Fruit fly (Drosophila melanogaster) whole organism, embryonic: Measurements from ENCODE around the gene CG32344.

Source experiments
- Atf-2 ChIP-seq: fragments of 200-800 bp; sonication (Bioruptor generic); optimal IDR thresholded peaks from 2 replicates; lab custom pipeline; 2016; ENCODE audit warnings: missing biosample characterization, missing genetic modification characterization
- Blimp-1 ChIP-seq: fragments of 200-800 bp; sonication (Bioruptor generic); optimal IDR thresholded peaks from 3 replicates; lab custom pipeline; 2018; ENCODE audit warnings: missing biosample characterization, missing genetic modification characterization, mild to moderate bottlenecking, moderate library complexity, missing genetic modification reagents
- BtbVII ChIP-seq: fragments of 200-800 bp; sonication (Bioruptor generic); optimal IDR thresholded peaks from 3 replicates; lab custom pipeline; 2017; ENCODE audit warnings: missing biosample characterization, mild to moderate bottlenecking, missing genetic modification characterization
- C15 ChIP-seq: fragments of 200-800 bp; sonication (Bioruptor generic); IDR thresholded peaks from 3 replicates; pipeline ENCODE4 v1.3.6; 2022; ENCODE audit warnings: missing biosample characterization, missing genetic modification characterization
- CG12744 ChIP-seq: fragments of 200-800 bp; sonication (Bioruptor generic); optimal IDR thresholded peaks from 2 replicates; lab custom pipeline; 2016; ENCODE audit warnings: missing biosample characterization, missing genetic modification characterization
- CG16815 ChIP-seq: fragments of 200-800 bp; sonication (Bioruptor generic); optimal IDR thresholded peaks from 3 replicates; lab custom pipeline; 2017; ENCODE audit warnings: missing biosample characterization, mild to moderate bottlenecking, missing genetic modification characterization
- CG17359 ChIP-seq: fragments of 200-800 bp; sonication (Bioruptor generic); optimal IDR thresholded peaks from 3 replicates; lab custom pipeline; 2018; ENCODE audit warnings: missing biosample characterization, mild to moderate bottlenecking, missing genetic modification characterization, moderate library complexity
- CG17361 ChIP-seq: fragments of 200-800 bp; sonication (Bioruptor generic); IDR thresholded peaks from 3 replicates; pipeline ENCODE4 v1.3.6; 2022; ENCODE audit warnings: missing biosample characterization, missing genetic modification characterization
- CG1832 ChIP-seq: fragments of 200-800 bp; sonication (Bioruptor generic); optimal IDR thresholded peaks from 2 replicates; lab custom pipeline; 2017; ENCODE audit warnings: missing biosample characterization, mild to moderate bottlenecking, missing genetic modification characterization, inconsistent platforms
- CG18764 ChIP-seq: fragments of 200-800 bp; sonication (Bioruptor generic); optimal IDR thresholded peaks from 3 replicates; lab custom pipeline; 2016; ENCODE audit warnings: missing biosample characterization, missing genetic modification characterization
- CG31365 ChIP-seq: fragments of 200-800 bp; sonication (Bioruptor generic); optimal IDR thresholded peaks from 2 replicates; lab custom pipeline; 2018; ENCODE audit warnings: missing biosample characterization, mild to moderate bottlenecking, missing genetic modification characterization
- CG4328 ChIP-seq: fragments of 200-800 bp; sonication (Bioruptor generic); optimal IDR thresholded peaks from 3 replicates; lab custom pipeline; 2017; ENCODE audit warnings: missing biosample characterization, missing genetic modification reagents, missing genetic modification characterization
- CG8765 ChIP-seq: fragments of 200-800 bp; sonication (Bioruptor generic); IDR thresholded peaks from 2 replicates; pipeline ENCODE4 v1.3.6; 2022; ENCODE audit warnings: missing biosample characterization, missing genetic modification characterization
- CG9727 ChIP-seq: fragments of 200-800 bp; sonication (Bioruptor generic); optimal IDR thresholded peaks from 3 replicates; lab custom pipeline; 2017; ENCODE audit warnings: missing biosample characterization, mild to moderate bottlenecking, missing genetic modification characterization
- CG9817 ChIP-seq: fragments of 200-800 bp; sonication (Bioruptor generic); optimal IDR thresholded peaks from 2 replicates; lab custom pipeline; 2018; ENCODE audit warnings: missing biosample characterization, mild to moderate bottlenecking, missing genetic modification characterization, moderate library complexity
- Camta ChIP-seq: fragments of 200-800 bp; sonication (Bioruptor generic); optimal IDR thresholded peaks from 2 replicates; lab custom pipeline; 2016; ENCODE audit warnings: missing biosample characterization, missing genetic modification characterization
- Eip74EF ChIP-seq, 2 experiments: fragments of 200-800 bp in 1 of 2; fragments of >200 bp in 1 of 2; sonication (Bioruptor generic) in 1 of 2; optimal IDR thresholded peaks; 2 replicates each; lab custom pipeline; 2017 to 2019; ENCODE audit warnings: missing biosample characterization in 2 of 2, missing genetic modification characterization in 2 of 2, mild to moderate bottlenecking in 1 of 2, moderate library complexity in 1 of 2
- Gsc ChIP-seq: fragments of 200-800 bp; sonication (Bioruptor generic); IDR thresholded peaks from 2 replicates; pipeline ENCODE4 v1.3.6; 2022; ENCODE audit warnings: missing biosample characterization, missing genetic modification characterization
- Lpt ChIP-seq: fragments of >200 bp; optimal IDR thresholded peaks from 2 replicates; lab custom pipeline; 2018; ENCODE audit warnings: missing biosample characterization, missing genetic modification characterization
- Max ChIP-seq: fragments of 200-800 bp; sonication (Bioruptor generic); optimal IDR thresholded peaks from 2 replicates; lab custom pipeline; 2016; ENCODE audit warnings: missing biosample characterization, mild to moderate bottlenecking, missing genetic modification characterization
- Med ChIP-seq: fragments of 200-800 bp; sonication (Bioruptor generic); peaks from one replicate; lab custom pipeline; 2016; ENCODE audit warnings: missing biosample characterization, missing genetic modification characterization, mild to moderate bottlenecking, inconsistent platforms, moderate library complexity
- NC2β ChIP-seq: fragments of 200-800 bp; sonication (Bioruptor generic); optimal IDR thresholded peaks from 2 replicates; lab custom pipeline; 2016; ENCODE audit warnings: missing biosample characterization, missing genetic modification characterization
- Oaz ChIP-seq: fragments of 200-800 bp; sonication (Bioruptor generic); IDR thresholded peaks from 2 replicates; pipeline ENCODE4 v1.3.6; 2022; ENCODE audit warnings: missing biosample characterization, missing genetic modification characterization
- Poxn ChIP-seq: fragments of 200-800 bp; sonication (Bioruptor generic); IDR thresholded peaks from 2 replicates; pipeline ENCODE4 v1.3.6; 2022; ENCODE audit warnings: missing biosample characterization, missing genetic modification characterization
- Sry-β ChIP-seq: fragments of 200-800 bp; sonication (Bioruptor generic); optimal IDR thresholded peaks from 2 replicates; lab custom pipeline; 2018; ENCODE audit warnings: missing biosample characterization, mild to moderate bottlenecking, missing genetic modification characterization, moderate library complexity
- az2 ChIP-seq: fragments of 200-800 bp; sonication (Bioruptor generic); optimal IDR thresholded peaks from 3 replicates; lab custom pipeline; 2016; ENCODE audit warnings: missing biosample characterization, missing genetic modification characterization
- bsh ChIP-seq, 2 experiments: fragments of 200-800 bp; sonication (Bioruptor generic); optimal IDR thresholded peaks; 2 replicates each; lab custom pipeline; 2017 to 2018; ENCODE audit warnings: mild to moderate bottlenecking in 2 of 2, missing biosample characterization in 2 of 2, missing genetic modification characterization in 2 of 2, moderate library complexity in 1 of 2
- cad ChIP-seq: fragments of >200 bp; optimal IDR thresholded peaks from 2 replicates; lab custom pipeline; 2017; ENCODE audit warnings: missing biosample characterization, missing genetic modification characterization
- crp ChIP-seq, 2 experiments: fragments of 200-800 bp; sonication (Bioruptor generic); optimal IDR thresholded peaks; 2 replicates in 1 of 2; 3 replicates in 1 of 2; lab custom pipeline; 2017; ENCODE audit warnings: missing biosample characterization in 2 of 2, missing genetic modification characterization in 2 of 2, mild to moderate bottlenecking in 1 of 2, moderate library complexity in 1 of 2
- ewg ChIP-seq: fragments of 200-800 bp; sonication (Bioruptor generic); optimal IDR thresholded peaks from 3 replicates; lab custom pipeline; 2017; ENCODE audit warnings: mild to moderate bottlenecking, missing biosample characterization, missing genetic modification reagents, missing genetic modification characterization
- grau ChIP-seq: fragments of 200-800 bp; optimal IDR thresholded peaks from 3 replicates; lab custom pipeline; 2019; ENCODE audit warnings: missing biosample characterization, mild to moderate bottlenecking, missing genetic modification characterization, moderate library complexity
- gsb ChIP-seq: fragments of 200-800 bp; sonication (Bioruptor generic); IDR thresholded peaks from 2 replicates; pipeline ENCODE4 v1.3.6; 2022; ENCODE audit warnings: missing biosample characterization, missing genetic modification characterization
- hbn ChIP-seq: fragments of 200-800 bp; sonication (Bioruptor generic); IDR thresholded peaks from 2 replicates; pipeline ENCODE4 v1.3.6; 2022; ENCODE audit warnings: missing biosample characterization, missing genetic modification characterization; ENCODE audit not compliant: partially characterized antibody
- kay ChIP-seq: fragments of 200-800 bp; sonication (Bioruptor generic); optimal IDR thresholded peaks from 2 replicates; lab custom pipeline; 2016; ENCODE audit warnings: missing biosample characterization, missing genetic modification characterization
- ken ChIP-seq: fragments of 200-800 bp; sonication (Bioruptor generic); IDR thresholded peaks from 3 replicates; pipeline ENCODE4 v1.3.6; 2022; ENCODE audit warnings: missing biosample characterization, missing genetic modification characterization
- kni ChIP-seq: fragments of 200-800 bp; sonication (Bioruptor generic); optimal IDR thresholded peaks from 3 replicates; lab custom pipeline; 2017; ENCODE audit warnings: mild to moderate bottlenecking, missing biosample characterization, missing genetic modification reagents, missing genetic modification characterization
- mld ChIP-seq: fragments of 200-800 bp; sonication (Bioruptor generic); IDR thresholded peaks from 3 replicates; pipeline ENCODE4 v1.3.6; 2022; ENCODE audit warnings: missing biosample characterization, missing genetic modification characterization; ENCODE audit not compliant: partially characterized antibody
- nerfin-2 ChIP-seq: fragments of 200-800 bp; sonication (Bioruptor generic); IDR thresholded peaks from 2 replicates; pipeline ENCODE4 v1.3.6; 2022; ENCODE audit warnings: missing biosample characterization, missing genetic modification characterization; ENCODE audit not compliant: partially characterized antibody
- prd ChIP-seq, 3 experiments: fragments of >200 bp in 2 of 3; fragments of 200-800 bp in 1 of 3; sonication (Bioruptor generic) in 1 of 3; optimal IDR thresholded peaks in 2 of 3; IDR thresholded peaks in 1 of 3; 2 replicates in 2 of 3; 3 replicates in 1 of 3; pipeline versions ENCODE4 v1.3.6 to Lab custom; 2017 to 2022; ENCODE audit warnings: missing biosample characterization in 1 of 3, missing genetic modification characterization in 1 of 3
- ranshi ChIP-seq: fragments of 200-800 bp; sonication (Bioruptor generic); IDR thresholded peaks from 2 replicates; pipeline ENCODE4 v1.3.6; 2022; ENCODE audit warnings: missing biosample characterization, missing genetic modification characterization
- scrt ChIP-seq: fragments of 200-800 bp; sonication (Bioruptor generic); optimal IDR thresholded peaks from 2 replicates; lab custom pipeline; 2018; ENCODE audit warnings: missing biosample characterization, mild to moderate bottlenecking, missing genetic modification characterization, moderate library complexity
- slp2 ChIP-seq: fragments of 200-800 bp; sonication (Bioruptor generic); optimal IDR thresholded peaks from 2 replicates; lab custom pipeline; 2016; ENCODE audit warnings: missing biosample characterization, missing genetic modification characterization
- sqz ChIP-seq: fragments of 200-800 bp; sonication (Bioruptor generic); optimal IDR thresholded peaks from 3 replicates; lab custom pipeline; 2018; ENCODE audit warnings: missing biosample characterization, mild to moderate bottlenecking, missing genetic modification characterization
- stc ChIP-seq: fragments of 200-800 bp; sonication (Bioruptor generic); IDR thresholded peaks from 2 replicates; pipeline ENCODE4 v1.3.6; 2022; ENCODE audit warnings: missing biosample characterization, missing genetic modification characterization
- tgo ChIP-seq: fragments of 200-800 bp; sonication (Bioruptor generic); IDR thresholded peaks from 3 replicates; pipeline ENCODE4 v1.3.6; 2022; ENCODE audit warnings: missing biosample characterization, missing genetic modification characterization
- vfl ChIP-seq: fragments of 200-800 bp; sonication (Bioruptor generic); optimal IDR thresholded peaks from 2 replicates; lab custom pipeline; 2016; ENCODE audit warnings: missing biosample characterization, missing genetic modification characterization
- vnd ChIP-seq: fragments of 200-800 bp; sonication (Bioruptor generic); IDR thresholded peaks from 3 replicates; pipeline ENCODE4 v1.3.6; 2022; ENCODE audit warnings: missing biosample characterization, missing genetic modification characterization; ENCODE audit not compliant: partially characterized antibody
- vvl ChIP-seq: fragments of 200-800 bp; sonication (Bioruptor generic); IDR thresholded peaks from 2 replicates; pipeline ENCODE4 v1.3.6; 2022; ENCODE audit warnings: missing biosample characterization, missing genetic modification characterization
- yki ChIP-seq: fragments of >200 bp; optimal IDR thresholded peaks from 3 replicates; lab custom pipeline; 2018
- zfh1 ChIP-seq: fragments of 200-800 bp; sonication (Bioruptor generic); IDR thresholded peaks from 3 replicates; pipeline ENCODE4 v1.3.6; 2022; ENCODE audit warnings: missing biosample characterization, missing genetic modification characterization

The CG32344 gene

dm6 chr3L:294841-295408, 29.6 kb downstream of the CG32344 start (continued):
- TF ChIP-seq Eip74EF (GFP tag; optimal IDR thresholded peaks at IDR 0.05; lab: Kevin White, UChicago): no peak
- TF ChIP-seq CG17361 (GFP tag; lab: Robert Waterston, UW): peak; percentile 64
- no peak for TF ChIP-seq Atf-2 (GFP tag; lab: Kevin White, UChicago)
- TF ChIP-seq mld (GFP tag; lab: Robert Waterston, UW): no peak
- no peak for TF ChIP-seq tgo (GFP tag; lab: Robert Waterston, UW)
- TF ChIP-seq CG16815 (GFP tag; lab: Kevin White, UChicago): no peak
- TF ChIP-seq Max (GFP tag; lab: Kevin White, UChicago): no peak
- peak; percentile 25 for TF ChIP-seq grau (tag; lab: Kevin White, UChicago)
- TF ChIP-seq ewg (GFP tag; lab: Kevin White, UChicago): peak; percentile 30
- no peak for TF ChIP-seq sqz (GFP tag; lab: Kevin White, UChicago)
- no peak for TF ChIP-seq CG1832
- TF ChIP-seq CG9817 (tag; lab: Kevin White, UChicago): no peak
- no peak for TF ChIP-seq NC2β
- peak; percentile 21; the same call in 1 of the 2 replicates for TF ChIP-seq vvl
- TF ChIP-seq CG31365 (tag; lab: Kevin White, UChicago): no peak
- no peak for TF ChIP-seq CG8765 (GFP tag; lab: Robert Waterston, UW)
- TF ChIP-seq C15 (GFP tag; lab: Robert Waterston, UW): no peak
- TF ChIP-seq Poxn (GFP tag; lab: Robert Waterston, UW): no peak
- TF ChIP-seq BtbVII (GFP tag; lab: Kevin White, UChicago): no peak
- TF ChIP-seq Sry-β (GFP tag; lab: Kevin White, UChicago): no peak
- no peak for TF ChIP-seq CG4328 (GFP tag; lab: Kevin White, UChicago)
- no peak for TF ChIP-seq ken (GFP tag; lab: Robert Waterston, UW)
- no peak for TF ChIP-seq nerfin-2 (GFP tag; lab: Robert Waterston, UW)
- no peak for TF ChIP-seq stc (GFP tag; lab: Robert Waterston, UW)
- TF ChIP-seq kni: no peak
- no peak for TF ChIP-seq hbn (GFP tag; lab: Robert Waterston, UW)
- peak; percentile 3 for TF ChIP-seq CG18764 (GFP tag; lab: Kevin White, UChicago)
- TF ChIP-seq scrt (GFP tag; lab: Kevin White, UChicago): no peak
- no peak for TF ChIP-seq ranshi (GFP tag; lab: Robert Waterston, UW)
- TF ChIP-seq zfh1 (GFP tag; lab: Robert Waterston, UW): no peak
- TF ChIP-seq prd (optimal IDR thresholded peaks at IDR 0.05; lab: Kevin White, UChicago): no peak
- TF ChIP-seq prd (GFP tag; IDR thresholded peaks at IDR 0.05; lab: Robert Waterston, UW): 0 out of 3 replicates have a peak, but pooled peaks have one; percentile 20
- TF ChIP-seq Oaz (GFP tag; lab: Robert Waterston, UW): no peak
- no peak for TF ChIP-seq vfl (GFP tag; lab: Kevin White, UChicago)
- no peak for TF ChIP-seq crp (GFP tag; optimal IDR thresholded peaks at IDR 0.05; lab: Kevin White, UChicago)
- no peak for TF ChIP-seq slp2 (GFP tag; lab: Kevin White, UChicago)
- TF ChIP-seq az2 (GFP tag; lab: Kevin White, UChicago): peak; percentile 47
- TF ChIP-seq Blimp-1 (GFP tag; lab: Kevin White, UChicago): no peak
- TF ChIP-seq kay (GFP tag; lab: Kevin White, UChicago): no peak
- TF ChIP-seq CG12744: no peak
- TF ChIP-seq vnd (GFP tag; lab: Robert Waterston, UW): no peak
- TF ChIP-seq yki (lab: Kevin White, UChicago): no peak
- TF ChIP-seq Camta: peak; percentile 6
- TF ChIP-seq Med: peak; percentile 42
- TF ChIP-seq CG9727 (GFP tag; lab: Kevin White, UChicago): peak; percentile 28
- TF ChIP-seq cad (GFP tag; lab: Kevin White, UChicago): no peak
- no peak for TF ChIP-seq CG17359 (tag; lab: Kevin White, UChicago)
- TF ChIP-seq gsb (GFP tag; lab: Robert Waterston, UW): no peak
- no peak for TF ChIP-seq Lpt (GFP tag; lab: Kevin White, UChicago)
- TF ChIP-seq Gsc: no peak
- TF ChIP-seq bsh (GFP tag; optimal IDR thresholded peaks at IDR 0.05; lab: Kevin White, UChicago): peak in 1 of 2 experiments; percentile 70
